Fruit fly (Drosophila melanogaster): ENCODE results near the gene CycT.
A peak's percentile ranks its signal among the peaks of the same experiment; 100 is the strongest.

The CycT gene

DNA sequence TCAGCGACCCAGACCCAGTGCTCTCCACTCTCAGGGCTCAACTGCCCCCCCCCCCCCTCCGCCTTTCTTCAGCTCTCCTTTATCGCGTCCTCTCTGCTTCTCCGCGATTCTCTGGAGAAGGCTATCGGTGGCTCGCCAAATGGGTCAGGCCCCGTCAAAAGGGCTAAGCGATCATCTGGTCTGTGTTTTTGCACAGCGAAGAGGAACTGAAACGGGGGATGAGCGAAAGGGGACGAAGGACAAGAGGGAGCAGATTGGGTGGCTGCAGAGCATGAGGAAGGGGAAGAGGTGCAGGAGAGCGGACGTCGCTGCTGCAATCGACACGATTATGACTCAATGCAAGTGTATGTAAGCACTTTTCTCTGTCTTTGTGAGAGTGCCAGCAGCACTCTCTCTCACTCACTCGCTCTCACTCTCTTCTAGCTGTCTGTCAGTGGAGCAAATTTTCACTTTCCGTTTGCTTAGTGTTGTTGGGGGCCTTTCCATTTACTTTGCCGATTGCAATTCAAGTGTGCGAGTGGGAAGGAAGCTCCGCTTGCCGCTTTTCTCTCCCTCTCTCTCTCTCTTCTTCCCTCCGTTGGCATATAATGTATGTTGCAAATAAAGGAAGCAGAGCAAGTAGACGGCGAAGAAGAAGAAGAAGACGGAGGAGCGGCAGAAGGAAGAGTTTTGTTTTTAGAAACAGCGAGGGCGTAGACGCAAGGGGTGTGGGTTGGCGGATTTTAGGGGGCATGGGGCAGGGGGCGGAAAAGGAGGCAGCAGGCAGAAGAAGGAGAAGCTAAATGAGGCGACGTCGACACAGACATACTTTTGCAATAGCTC is 20.2 kb upstream of the CycT start:
- TF ChIP-seq zfh2 (GFP tag; optimal IDR thresholded peaks at IDR 0.05): no peak
- TF ChIP-seq crol (GFP tag; IDR thresholded peaks at IDR 0.05): peak; percentile 71
- TF ChIP-seq tgo (GFP tag; IDR thresholded peaks at IDR 0.05): no peak
- no peak for TF ChIP-seq sob (GFP tag; IDR thresholded peaks at IDR 0.05)
- TF ChIP-seq hkb (optimal IDR thresholded peaks at IDR 0.05): no peak
- no peak for TF ChIP-seq hkb (GFP tag; IDR thresholded peaks at IDR 0.05)
- no peak for TF ChIP-seq dimm (GFP tag; IDR thresholded peaks at IDR 0.05)
- TF ChIP-seq Vsx1 (GFP tag; optimal IDR thresholded peaks at IDR 0.05): no peak
- TF ChIP-seq emc (GFP tag; optimal IDR thresholded peaks at IDR 0.05): no peak
- TF ChIP-seq oc (tag; optimal IDR thresholded peaks at IDR 0.05): no peak
- TF ChIP-seq CG6765 (GFP tag; optimal IDR thresholded peaks at IDR 0.05): no peak
- no peak for TF ChIP-seq CG13296 (GFP tag; optimal IDR thresholded peaks at IDR 0.05)
- 0 out of 3 replicates have a peak, but pooled peaks have one; percentile 32 for TF ChIP-seq sr (GFP tag; IDR thresholded peaks at IDR 0.05)
- TF ChIP-seq Pdp1 (GFP tag; optimal IDR thresholded peaks at IDR 0.05): no peak
- no peak for TF ChIP-seq CG34376 (GFP tag; optimal IDR thresholded peaks at IDR 0.05)
- no peak for TF ChIP-seq CG11085 (GFP tag; IDR thresholded peaks at IDR 0.05)
- TF ChIP-seq CG34224 (GFP tag; IDR thresholded peaks at IDR 0.05; ENCODE audit: partially characterized antibody): no peak
- no peak for TF ChIP-seq tll (GFP tag; optimal IDR thresholded peaks at IDR 0.05)
- no peak for TF ChIP-seq Opbp (GFP tag; IDR thresholded peaks at IDR 0.05; ENCODE audit: partially characterized antibody)
- TF ChIP-seq CG1024 (GFP tag; IDR thresholded peaks at IDR 0.05): no peak
- no peak for TF ChIP-seq CG6683 (GFP tag; optimal IDR thresholded peaks at IDR 0.05)
- no peak for TF ChIP-seq CG2875 (GFP tag; optimal IDR thresholded peaks at IDR 0.05)
- no peak for TF ChIP-seq Elba2 (GFP tag; optimal IDR thresholded peaks at IDR 0.05)
- TF ChIP-seq dm (GFP tag; optimal IDR thresholded peaks at IDR 0.05): no peak
- TF ChIP-seq CG6813 (GFP tag; optimal IDR thresholded peaks at IDR 0.05): no peak
- TF ChIP-seq CG7372 (GFP tag; IDR thresholded peaks at IDR 0.05): no peak
- no peak for TF ChIP-seq Rfx (GFP tag; IDR thresholded peaks at IDR 0.05)
- TF ChIP-seq sqz (GFP tag; optimal IDR thresholded peaks at IDR 0.05): no peak
- no peak for TF ChIP-seq Deaf1 (tag; optimal IDR thresholded peaks at IDR 0.05)
- no peak for TF ChIP-seq Ptx1 (GFP tag; IDR thresholded peaks at IDR 0.05)
- TF ChIP-seq HmgD (GFP tag; optimal IDR thresholded peaks at IDR 0.05): no peak
- no peak for TF ChIP-seq CG17912 (GFP tag; optimal IDR thresholded peaks at IDR 0.05)
- TF ChIP-seq ken (GFP tag; IDR thresholded peaks at IDR 0.05): no peak
- no peak for TF ChIP-seq CG11093 (GFP tag; IDR thresholded peaks at IDR 0.05)
- TF ChIP-seq abd-A (tag; optimal IDR thresholded peaks at IDR 0.05): no peak
- TF ChIP-seq CG32532 (GFP tag; IDR thresholded peaks at IDR 0.05): no peak
- 0 out of 4 replicates have a peak, but pooled peaks have one; percentile 24 for TF ChIP-seq chinmo (GFP tag; IDR thresholded peaks at IDR 0.05; ENCODE audit: partially characterized antibody)
- TF ChIP-seq maf-S (GFP tag; optimal IDR thresholded peaks at IDR 0.05): no peak
- no peak for TF ChIP-seq CG4282 (GFP tag; optimal IDR thresholded peaks at IDR 0.05)
- TF ChIP-seq Gsc (GFP tag; IDR thresholded peaks at IDR 0.05): no peak
- peak; percentile 65 for TF ChIP-seq lbe (GFP tag; optimal IDR thresholded peaks at IDR 0.05)
- no peak for TF ChIP-seq stc (GFP tag; IDR thresholded peaks at IDR 0.05)
- TF ChIP-seq Atf3 (GFP tag; optimal IDR thresholded peaks at IDR 0.05): no peak
- TF ChIP-seq cg (GFP tag; optimal IDR thresholded peaks at IDR 0.05): peak; percentile 76
- TF ChIP-seq CG10431 (GFP tag; optimal IDR thresholded peaks at IDR 0.05): no peak
- no peak for TF ChIP-seq Tbp (GFP tag; optimal IDR thresholded peaks at IDR 0.05)
- no peak for TF ChIP-seq CG5953 (GFP tag; IDR thresholded peaks at IDR 0.05)
- no peak for TF ChIP-seq CG11696 (GFP tag; IDR thresholded peaks at IDR 0.05)
- no peak for TF ChIP-seq fu2 (GFP tag; optimal IDR thresholded peaks at IDR 0.05)
- TF ChIP-seq h (optimal IDR thresholded peaks at IDR 0.05): no peak
- TF ChIP-seq Sin3A (optimal IDR thresholded peaks at IDR 0.05): no peak
